Fruit fly (Drosophila melanogaster): ENCODE data around the gene Npc2c.

Gene Npc2c

DNA sequence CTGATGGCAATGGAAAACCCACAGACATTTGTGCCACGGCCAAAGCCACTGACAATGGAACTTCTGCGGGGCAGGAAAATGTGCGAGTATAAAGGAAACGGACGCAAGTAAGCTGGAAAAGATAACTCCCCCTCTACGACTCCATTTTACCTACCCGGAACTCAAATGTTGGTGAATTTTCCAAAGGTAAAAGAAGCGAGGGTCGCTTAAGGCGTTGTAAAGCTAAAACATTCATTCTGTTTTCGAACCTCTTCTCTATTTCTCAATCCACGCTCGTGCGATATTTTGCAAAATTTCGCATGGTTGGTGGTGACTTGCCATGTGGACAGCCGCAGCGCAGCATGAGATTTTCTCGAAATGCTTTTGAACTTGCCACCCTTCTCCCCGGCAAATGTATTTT lies 3.4 kb upstream of the Npc2c start:
- TF ChIP-seq fd59A (GFP tag; optimal IDR thresholded peaks at IDR 0.05): no peak
- no peak for TF ChIP-seq fkh (GFP tag; optimal IDR thresholded peaks at IDR 0.05)
- no peak for TF ChIP-seq achi (GFP tag; optimal IDR thresholded peaks at IDR 0.05)
- no peak for TF ChIP-seq fd85E (GFP tag; optimal IDR thresholded peaks at IDR 0.05)
- TF ChIP-seq topi (GFP tag; optimal IDR thresholded peaks at IDR 0.05): no peak

DNA sequence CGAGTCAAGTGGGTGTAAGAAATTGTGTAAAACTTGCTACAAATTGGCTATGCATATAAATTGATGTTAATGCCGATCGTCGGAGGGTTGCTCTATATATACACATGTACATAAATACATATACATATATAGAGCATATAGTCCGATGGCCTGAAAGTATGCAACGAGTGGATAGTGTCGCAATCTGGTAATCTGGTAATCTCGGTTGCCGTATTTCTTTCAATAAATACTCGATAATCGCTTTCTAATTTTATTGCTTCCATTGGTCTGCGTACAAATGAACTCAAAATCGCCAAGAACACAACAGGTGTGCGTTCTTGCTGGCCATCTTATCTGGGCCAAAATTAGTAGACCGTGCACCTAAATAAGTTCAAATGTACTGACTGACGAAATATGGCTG lies 694 bp upstream of the Npc2c start:
- TF ChIP-seq Smox (GFP tag; optimal IDR thresholded peaks at IDR 0.05) (no peak), spab (GFP tag; optimal IDR thresholded peaks at IDR 0.05) (no peak), vri (GFP tag; optimal IDR thresholded peaks at IDR 0.05) (peak; percentile 27), CG6808 (GFP tag; optimal IDR thresholded peaks at IDR 0.05) (no peak), CG10631 (GFP tag; optimal IDR thresholded peaks at IDR 0.05) (no peak), Hr38 (GFP tag; optimal IDR thresholded peaks at IDR 0.05) (no peak)

DNA sequence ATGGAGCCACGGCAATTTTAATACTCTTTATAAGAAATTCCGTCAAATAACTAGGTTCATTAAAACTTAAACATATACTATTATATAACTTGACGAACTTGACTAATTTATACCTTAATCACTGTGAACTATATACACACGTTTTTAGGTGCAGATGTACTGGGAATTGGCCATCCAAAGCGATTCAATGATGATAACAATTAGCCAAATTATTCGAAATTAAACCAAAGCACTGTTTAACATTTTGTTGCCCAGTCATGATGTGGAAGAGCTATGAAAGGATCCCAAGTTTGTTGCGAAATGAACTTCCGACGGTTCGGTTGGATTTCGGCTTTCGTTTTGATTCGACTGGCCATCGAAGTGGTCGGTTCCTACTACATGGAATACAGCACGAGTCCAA lies 2.3 kb downstream of the Npc2c start, which contains the start of gene CG33630:
TSS of gene CG33630 (plus strand) at position 301 of the 400 bp plus-strand sequence.
- TF ChIP-seq CG4318 (GFP tag; optimal IDR thresholded peaks at IDR 0.05) (no peak), CG1621 (tag; optimal IDR thresholded peaks at IDR 0.05) (no peak), Eip78C (GFP tag) (no peak), net (GFP tag; optimal IDR thresholded peaks at IDR 0.05) (no peak), CG6276 (GFP tag; optimal IDR thresholded peaks at IDR 0.05) (no peak), CG7368 (GFP tag; optimal IDR thresholded peaks at IDR 0.05) (no peak), CG32006 (GFP tag; optimal IDR thresholded peaks at IDR 0.05) (no peak), Smox (GFP tag; optimal IDR thresholded peaks at IDR 0.05) (no peak), Gug (GFP tag; IDR thresholded peaks at IDR 0.05) (no peak), acj6 (GFP tag; optimal IDR thresholded peaks at IDR 0.05) (no peak)

DNA sequence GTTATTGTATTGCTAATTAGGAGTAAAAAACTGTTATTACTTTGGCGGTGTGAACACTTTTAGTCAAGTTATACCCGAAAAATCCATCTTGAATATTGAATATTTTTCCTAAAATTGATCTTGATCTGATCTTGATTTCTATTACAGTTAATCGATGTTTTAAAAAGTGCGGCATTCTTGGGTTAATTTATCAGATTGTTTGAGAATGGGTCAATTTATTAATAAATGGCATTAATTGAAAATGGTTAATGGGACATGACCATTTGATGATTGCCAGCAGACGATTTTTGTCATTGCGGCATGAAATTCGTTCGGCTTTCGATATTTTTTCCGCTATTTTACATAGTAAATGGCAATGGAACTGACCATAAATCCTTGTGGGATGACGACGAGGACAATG lies 3.7 kb downstream of the Npc2c start, which contains the start of gene CG33631:
TSS of gene CG33631 (plus strand) at position 301 of the 400 bp plus-strand sequence.
- TF ChIP-seq CG7368 (GFP tag; optimal IDR thresholded peaks at IDR 0.05) (no peak), CG6163 (GFP tag; IDR thresholded peaks at IDR 0.05) (no peak)

DNA sequence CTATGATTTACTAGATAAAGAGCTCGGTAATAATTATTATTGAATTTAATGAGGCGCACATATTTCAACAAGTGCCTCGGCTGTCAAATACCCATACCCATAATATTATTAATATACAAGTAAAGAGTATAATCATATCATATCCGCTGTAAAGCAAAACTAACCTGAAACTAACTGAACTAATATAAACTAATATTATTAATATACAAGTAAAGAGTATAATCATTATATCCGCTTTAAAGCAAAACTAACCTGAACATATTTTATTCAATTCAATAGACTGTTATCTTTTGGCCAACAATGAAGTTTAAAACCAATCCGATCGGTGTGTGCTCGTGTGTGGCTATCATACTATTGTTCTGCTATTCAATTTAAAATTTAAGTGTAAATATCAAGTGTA lies 6.4 kb downstream of the Npc2c start, which contains the start of gene CG33783:
TSS of gene CG33783 (plus strand) at position 301 of the 400 bp plus-strand sequence.
- TF ChIP-seq lz (GFP tag; optimal IDR thresholded peaks at IDR 0.05): no peak
- TF ChIP-seq fd59A (GFP tag; optimal IDR thresholded peaks at IDR 0.05): no peak
- no peak for TF ChIP-seq CG3919 (GFP tag; optimal IDR thresholded peaks at IDR 0.05)
- no peak for TF ChIP-seq CG4318 (GFP tag; optimal IDR thresholded peaks at IDR 0.05)
- no peak for TF ChIP-seq pdm3 (GFP tag; optimal IDR thresholded peaks at IDR 0.05)
- no peak for TF ChIP-seq spab (GFP tag; optimal IDR thresholded peaks at IDR 0.05)
- no peak for TF ChIP-seq Sox15 (GFP tag; optimal IDR thresholded peaks at IDR 0.05)
- no peak for TF ChIP-seq Eip75B (GFP tag; optimal IDR thresholded peaks at IDR 0.05)
- no peak for TF ChIP-seq Hr4 (GFP tag; optimal IDR thresholded peaks at IDR 0.05)
- no peak for TF ChIP-seq Sox102F (GFP tag; optimal IDR thresholded peaks at IDR 0.05)
- TF ChIP-seq CG6854 (GFP tag; optimal IDR thresholded peaks at IDR 0.05): no peak
- TF ChIP-seq achi (GFP tag; optimal IDR thresholded peaks at IDR 0.05): no peak
- no peak for TF ChIP-seq Ets21C (GFP tag; optimal IDR thresholded peaks at IDR 0.05)
- TF ChIP-seq CG6808 (GFP tag; optimal IDR thresholded peaks at IDR 0.05): no peak
- TF ChIP-seq net (GFP tag; optimal IDR thresholded peaks at IDR 0.05): no peak
- TF ChIP-seq ss (GFP tag; optimal IDR thresholded peaks at IDR 0.05): no peak
- TF ChIP-seq topi (GFP tag; optimal IDR thresholded peaks at IDR 0.05): no peak
- no peak for TF ChIP-seq dsx (GFP tag; optimal IDR thresholded peaks at IDR 0.05; ENCODE audit: poor library complexity, severe bottlenecking)
- no peak for TF ChIP-seq CG11902 (GFP tag; optimal IDR thresholded peaks at IDR 0.05)
